Fruit fly (Drosophila melanogaster): ENCODE data around the gene CG7376.
A peak's percentile ranks its signal among the peaks of the same experiment; 100 is the strongest.

The CG7376 gene

DNA sequence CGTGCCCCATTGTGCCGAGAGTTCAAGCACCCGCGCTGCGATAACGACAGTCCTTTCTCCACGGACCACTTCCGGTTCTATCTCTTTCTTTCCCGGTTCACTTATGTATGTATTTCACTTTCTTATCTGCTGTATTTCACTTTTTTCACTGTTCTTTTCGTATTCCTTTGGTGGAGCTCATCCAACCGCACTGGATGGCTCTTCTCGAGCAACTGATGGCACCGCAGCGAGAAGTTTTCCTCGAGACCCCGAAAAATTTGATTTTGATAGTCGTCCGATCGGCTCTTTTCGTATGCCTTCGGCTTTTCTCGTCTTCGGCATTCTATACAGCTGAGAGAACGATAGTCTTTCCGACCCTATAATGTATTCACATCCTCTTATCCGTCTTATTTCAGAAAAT lies 43.8 kb downstream of the CG7376 start, which contains the start of gene LanA (continued):
- TF ChIP-seq az2 (GFP tag; optimal IDR thresholded peaks at IDR 0.05) (no peak), CG9797 (GFP tag; optimal IDR thresholded peaks at IDR 0.05) (no peak), Kr (GFP tag; optimal IDR thresholded peaks at IDR 0.05) (no peak), CG12299 (tag; optimal IDR thresholded peaks at IDR 0.05) (no peak), trh (GFP tag; optimal IDR thresholded peaks at IDR 0.05) (no peak), sisA (GFP tag; IDR thresholded peaks at IDR 0.05) (no peak), MTF-1 (GFP tag; optimal IDR thresholded peaks at IDR 0.05; ENCODE audit: borderline replicate concordance) (peak; percentile 59), ci (GFP tag; IDR thresholded peaks at IDR 0.05) (peak; percentile 49; the same call in 2 of the 3 replicates), grau (tag; optimal IDR thresholded peaks at IDR 0.05) (no peak), HLHmδ (GFP tag; optimal IDR thresholded peaks at IDR 0.05) (peak; percentile 75), sima (GFP tag; optimal IDR thresholded peaks at IDR 0.05) (no peak), Oli (tag; optimal IDR thresholded peaks at IDR 0.05) (no peak), CG11247 (GFP tag; IDR thresholded peaks at IDR 0.05) (no peak), hth (optimal IDR thresholded peaks at IDR 0.05) (no peak), Lim3 (GFP tag; IDR thresholded peaks at IDR 0.05) (no peak), maf-S (GFP tag; optimal IDR thresholded peaks at IDR 0.05) (no peak), Myb (GFP tag; optimal IDR thresholded peaks at IDR 0.05) (no peak), CG4360 (GFP tag; IDR thresholded peaks at IDR 0.05) (peak; percentile 15; the same call in 1 of the 2 replicates), CG4707 (GFP tag; optimal IDR thresholded peaks at IDR 0.05) (peak; percentile 7), CG16779 (GFP tag; IDR thresholded peaks at IDR 0.05) (no peak), CG7556 (GFP tag; optimal IDR thresholded peaks at IDR 0.05) (no peak), CG12236 (GFP tag; optimal IDR thresholded peaks at IDR 0.05) (no peak), Six4 (GFP tag; optimal IDR thresholded peaks at IDR 0.05) (no peak), CG13424 (tag; optimal IDR thresholded peaks at IDR 0.05) (no peak), h (optimal IDR thresholded peaks at IDR 0.05) (no peak), CG1602 (GFP tag; optimal IDR thresholded peaks at IDR 0.05) (no peak), Dref (GFP tag; IDR thresholded peaks at IDR 0.05) (no peak), Optix (GFP tag; IDR thresholded peaks at IDR 0.05) (no peak), CG6683 (GFP tag; optimal IDR thresholded peaks at IDR 0.05) (no peak), luna (GFP tag; optimal IDR thresholded peaks at IDR 0.05) (no peak), CG1832 (GFP tag; optimal IDR thresholded peaks at IDR 0.05) (peak; percentile 15), Eip74EF (GFP tag; optimal IDR thresholded peaks at IDR 0.05) (no peak), sna (GFP tag; IDR thresholded peaks at IDR 0.05; ENCODE audit: partially characterized antibody) (no peak), fd64A (GFP tag; optimal IDR thresholded peaks at IDR 0.05) (peak; percentile 21), CG12769 (tag; optimal IDR thresholded peaks at IDR 0.05) (no peak), Neu2 (GFP tag; optimal IDR thresholded peaks at IDR 0.05; ENCODE audit: borderline replicate concordance) (no peak), z (GFP tag; IDR thresholded peaks at IDR 0.05) (peak; percentile 28; the same call in 1 of the 3 replicates), tll (GFP tag; optimal IDR thresholded peaks at IDR 0.05) (no peak), pho (GFP tag; optimal IDR thresholded peaks at IDR 0.05) (no peak), CG11723 (GFP tag; optimal IDR thresholded peaks at IDR 0.05) (no peak), NFAT (GFP tag; IDR thresholded peaks at IDR 0.05) (0 out of 2 replicates have a peak, but pooled peaks have one; percentile 41), stwl (tag; optimal IDR thresholded peaks at IDR 0.05) (peak; percentile 7), hb (GFP tag; IDR thresholded peaks at IDR 0.05; ENCODE audit: partially characterized antibody) (no peak), YL-1 (GFP tag; optimal IDR thresholded peaks at IDR 0.05) (no peak), Dad (GFP tag; optimal IDR thresholded peaks at IDR 0.05) (no peak), Scr (GFP tag; IDR thresholded peaks at IDR 0.05; ENCODE audit: partially characterized antibody) (0 out of 2 replicates have a peak, but pooled peaks have one; percentile 20), prd (optimal IDR thresholded peaks at IDR 0.05) (no peak), prd (GFP tag; IDR thresholded peaks at IDR 0.05) (0 out of 3 replicates have a peak, but pooled peaks have one; percentile 3), chif (GFP tag; optimal IDR thresholded peaks at IDR 0.05) (no peak), CG31224 (GFP tag; IDR thresholded peaks at IDR 0.05) (no peak), Hr39 (optimal IDR thresholded peaks at IDR 0.05) (no peak), CG18619 (GFP tag; optimal IDR thresholded peaks at IDR 0.05) (no peak)
